Worm (Caenorhabditis elegans): ENCODE measurements around the gene acr-16.

Gene acr-16

ce11 chrV:8560916-8561315, at the start of gene acr-16:
Gene acr-16 (plus strand): TSS chrV:8561216.
- TF ChIP-seq snpc-4 (tag; optimal IDR thresholded peaks at IDR 0.05) (no peak), unc-39 (tag; optimal IDR thresholded peaks at IDR 0.05) (no peak), ztf-11 (tag; optimal IDR thresholded peaks at IDR 0.05) (no peak), jun-1 (tag; optimal IDR thresholded peaks at IDR 0.05) (no peak), ZK546.5 (tag; optimal IDR thresholded peaks at IDR 0.05) (no peak), sea-2 (GFP tag; optimal IDR thresholded peaks at IDR 0.05) (no peak), ztf-4 (tag; optimal IDR thresholded peaks at IDR 0.05) (no peak), lsy-12 (tag; optimal IDR thresholded peaks at IDR 0.05) (no peak), nhr-23 (tag; optimal IDR thresholded peaks at IDR 0.05) (no peak), nfya-1 (tag; optimal IDR thresholded peaks at IDR 0.05; ENCODE audit: insufficient read depth) (no peak), egl-5 (tag; optimal IDR thresholded peaks at IDR 0.05) (no peak), elt-3 (tag; optimal IDR thresholded peaks at IDR 0.05) (no peak), fkh-10 (GFP tag; optimal IDR thresholded peaks at IDR 0.05) (no peak), nhr-237 (tag; optimal IDR thresholded peaks at IDR 0.05) (no peak)

DNA sequence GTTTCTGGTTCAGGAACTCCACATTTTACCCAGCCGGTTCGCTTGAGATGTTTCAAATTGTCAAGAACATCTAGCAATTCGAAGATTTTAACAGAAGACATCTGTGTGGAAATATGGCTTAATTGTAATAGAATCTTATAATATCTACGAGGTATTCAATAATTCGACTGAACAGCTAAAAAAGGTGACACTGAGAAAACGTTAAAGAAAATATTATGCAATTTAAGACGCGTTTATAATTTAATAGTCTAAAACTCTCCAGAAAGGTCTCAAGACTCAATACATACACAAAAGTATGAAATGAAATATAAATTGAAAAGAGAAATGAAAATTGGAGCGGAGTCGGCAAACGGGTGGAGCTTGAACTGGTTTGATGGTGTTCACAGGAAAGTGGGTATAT, 47.7 kb upstream of the acr-16 start, which contains the start of gene F45F2.9:
Gene F45F2.9 (minus strand): TSS at position 101 of the 400 bp plus-strand sequence.
- no peak for TF ChIP-seq jun-1 (tag; optimal IDR thresholded peaks at IDR 0.05)
- TF ChIP-seq lin-39 (tag; optimal IDR thresholded peaks at IDR 0.05), result no peak
- TF ChIP-seq nhr-12 (tag; optimal IDR thresholded peaks at IDR 0.05), result no peak
- no peak for TF ChIP-seq fkh-10 (GFP tag; optimal IDR thresholded peaks at IDR 0.05)
- TF ChIP-seq unc-39 (tag; optimal IDR thresholded peaks at IDR 0.05), result no peak
- no peak for TF ChIP-seq nhr-28 (tag; optimal IDR thresholded peaks at IDR 0.05)
- TF ChIP-seq aly-2 (tag; optimal IDR thresholded peaks at IDR 0.05), result no peak
- TF ChIP-seq elt-1 (tag; optimal IDR thresholded peaks at IDR 0.05), result no peak
- no peak for TF ChIP-seq nhr-77 (tag; optimal IDR thresholded peaks at IDR 0.05)
- no peak for TF ChIP-seq R02D3.7 (tag; optimal IDR thresholded peaks at IDR 0.05)
- no peak for TF ChIP-seq nhr-67 (tag; optimal IDR thresholded peaks at IDR 0.05)
- TF ChIP-seq nhr-23 (tag; optimal IDR thresholded peaks at IDR 0.05), result no peak
- no peak for TF ChIP-seq mdl-1 (tag; optimal IDR thresholded peaks at IDR 0.05)
- no peak for TF ChIP-seq lsy-12 (tag; optimal IDR thresholded peaks at IDR 0.05)
- TF ChIP-seq nhr-76 (tag; optimal IDR thresholded peaks at IDR 0.05), result no peak
- TF ChIP-seq pha-4 (tag; optimal IDR thresholded peaks at IDR 0.05), result no peak
- TF ChIP-seq hmg-11 (tag; optimal IDR thresholded peaks at IDR 0.05), result no peak
- TF ChIP-seq fos-1 (tag; optimal IDR thresholded peaks at IDR 0.05), result no peak
- no peak for TF ChIP-seq sea-2 (GFP tag; optimal IDR thresholded peaks at IDR 0.05)
- no peak for TF ChIP-seq eor-1 (tag; optimal IDR thresholded peaks at IDR 0.05)

ce11 chrV:8516426-8516825, 44.6 kb upstream of the acr-16 start:
- no peak for TF ChIP-seq pha-4 (tag; optimal IDR thresholded peaks at IDR 0.05)
- no peak for TF ChIP-seq unc-62 (GFP tag; optimal IDR thresholded peaks at IDR 0.05)

ce11 chrV:8517711-8518110, 43.3 kb upstream of the acr-16 start:
- TF ChIP-seq ceh-28 (tag; optimal IDR thresholded peaks at IDR 0.05) (no peak), elt-2 (tag; optimal IDR thresholded peaks at IDR 0.05) (no peak), ceh-16 (tag; optimal IDR thresholded peaks at IDR 0.05) (no peak), fos-1 (tag; optimal IDR thresholded peaks at IDR 0.05) (no peak), mml-1 (tag; optimal IDR thresholded peaks at IDR 0.05) (no peak), pha-4 (tag; optimal IDR thresholded peaks at IDR 0.05) (no peak), snpc-4 (tag; optimal IDR thresholded peaks at IDR 0.05) (no peak), elt-1 (tag; optimal IDR thresholded peaks at IDR 0.05) (no peak), nfya-1 (tag; optimal IDR thresholded peaks at IDR 0.05; ENCODE audit: insufficient read depth) (no peak), lsy-12 (tag; optimal IDR thresholded peaks at IDR 0.05) (no peak), daf-12 (tag; optimal IDR thresholded peaks at IDR 0.05) (no peak), tbx-2 (tag; optimal IDR thresholded peaks at IDR 0.05) (no peak), elt-3 (tag; optimal IDR thresholded peaks at IDR 0.05) (no peak), ceh-82 (tag; optimal IDR thresholded peaks at IDR 0.05) (no peak), ztf-11 (tag; optimal IDR thresholded peaks at IDR 0.05) (no peak), R02D3.7 (tag; optimal IDR thresholded peaks at IDR 0.05) (no peak), egl-27 (tag; optimal IDR thresholded peaks at IDR 0.05) (no peak), sea-2 (GFP tag; optimal IDR thresholded peaks at IDR 0.05) (no peak), pqm-1 (tag; optimal IDR thresholded peaks at IDR 0.05) (no peak)

Data from whole organism, L3 larva.